Worm (Caenorhabditis elegans): Measurements from ENCODE around the gene haf-7.

DNA sequence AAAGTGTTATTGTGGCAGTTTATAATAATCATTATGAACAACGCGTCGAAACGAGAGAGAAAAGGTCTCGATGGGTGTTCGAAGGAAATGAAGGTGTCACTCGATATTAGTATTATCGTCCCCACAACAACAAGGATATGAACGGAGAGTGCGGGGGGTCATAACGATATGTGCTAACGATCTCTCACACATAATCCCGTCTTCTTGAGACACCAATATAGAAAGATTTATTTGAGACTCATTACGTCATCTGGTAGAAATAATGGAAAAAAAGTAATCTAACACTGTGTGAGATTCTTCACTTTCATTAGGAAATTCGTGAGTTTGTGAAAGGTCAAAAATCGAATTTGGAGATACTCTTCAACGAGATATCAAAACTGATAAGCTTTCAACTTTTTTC lies 18.6 kb downstream of the haf-7 start:
- no peak for TF ChIP-seq unc-120 (tag; optimal IDR thresholded peaks at IDR 0.05; ENCODE audit: poor library complexity, severe bottlenecking)
- TF ChIP-seq nhr-237 (tag; optimal IDR thresholded peaks at IDR 0.05): no peak
